Worm (Caenorhabditis elegans) whole organism, early embryonic: ENCODE results near the gene ZK896.4.

Experiments used
- B0310.2 ChIP-seq: sonication (generic microtip); optimal IDR thresholded peaks from 2 replicates; lab custom pipeline; 2016; ENCODE audit warnings: mild to moderate bottlenecking, missing genetic modification characterization, missing compliant biosample characterization
- aly-1 ChIP-seq: sonication (generic microtip); optimal IDR thresholded peaks from 2 replicates; lab custom pipeline; 2016; ENCODE audit warnings: missing genetic modification characterization, missing compliant biosample characterization
- ama-1 ChIP-seq: fragments of 150-350 bp; optimal IDR thresholded peaks from 2 replicates; lab custom pipeline; 2014
- ceh-36 ChIP-seq: sonication (generic microtip); optimal IDR thresholded peaks from 2 replicates; lab custom pipeline; 2016; ENCODE audit warnings: missing genetic modification characterization, inconsistent platforms, missing compliant biosample characterization
- ets-7 ChIP-seq: sonication (generic microtip); optimal IDR thresholded peaks from 2 replicates; lab custom pipeline; 2016; ENCODE audit warnings: missing genotype, missing genetic modification characterization, missing compliant biosample characterization
- flt-1 ChIP-seq: fragments of 200-800 bp; sonication (Bioruptor generic); IDR thresholded peaks from 2 replicates; pipeline ENCODE4 v1.3.6; 2022; ENCODE audit warnings: missing genetic modification characterization, missing compliant biosample characterization
- hmbx-1 ChIP-seq: sonication (generic microtip); optimal IDR thresholded peaks from 2 replicates; lab custom pipeline; 2016; ENCODE audit warnings: mild to moderate bottlenecking, missing genetic modification characterization, missing compliant biosample characterization
- hmg-4 ChIP-seq: fragments of 200-800 bp; sonication (Bioruptor generic); optimal IDR thresholded peaks from 2 replicates; lab custom pipeline; 2018; ENCODE audit warnings: mild to moderate bottlenecking, missing genetic modification characterization, missing compliant biosample characterization
- hnd-1 ChIP-seq: sonication (generic microtip); optimal IDR thresholded peaks from 2 replicates; lab custom pipeline; 2016; ENCODE audit warnings: missing genetic modification characterization, missing compliant biosample characterization
- pes-1 ChIP-seq: fragments of 200-800 bp; sonication (Bioruptor generic); IDR thresholded peaks from 2 replicates; pipeline ENCODE4 v1.3.6; 2022; ENCODE audit warnings: missing genetic modification reagents, missing genetic modification characterization, missing compliant biosample characterization
- scrt-1 ChIP-seq: fragments of 200-800 bp; sonication (Bioruptor generic); IDR thresholded peaks from 2 replicates; pipeline ENCODE4 v1.3.6; 2022; ENCODE audit warnings: missing genetic modification characterization, missing compliant biosample characterization
- sea-1 ChIP-seq: fragments of 200-800 bp; sonication (Bioruptor generic); conservative IDR thresholded peaks from 2 replicates; pipeline ENCODE4 v1.3.6; 2022; ENCODE audit warnings: missing genetic modification characterization, missing compliant biosample characterization
- tbx-11 ChIP-seq: fragments of 200-800 bp; sonication (Bioruptor generic); IDR thresholded peaks from 2 replicates; pipeline ENCODE4 v1.3.6; 2022; ENCODE audit warnings: missing genetic modification characterization, missing compliant biosample characterization
- tbx-37 ChIP-seq: fragments of 200-800 bp; sonication (Bioruptor generic); conservative IDR thresholded peaks from 2 replicates; pipeline ENCODE4 v1.3.6; 2022; ENCODE audit warnings: missing genetic modification reagents, missing genetic modification characterization, missing compliant biosample characterization

- TF ChIP-seq ets-7 (tag; lab: Kevin White, UChicago), result no peak
- no peak for TF ChIP-seq tbx-11 (GFP tag; lab: Robert Waterston, UW)
- TF ChIP-seq aly-1 (tag; lab: Kevin White, UChicago), result no peak
- TF ChIP-seq pes-1 (GFP tag; lab: Robert Waterston, UW), result no peak
- TF ChIP-seq ama-1 (lab: Kevin White, UChicago), result no peak
- TF ChIP-seq sea-1 (GFP tag; lab: Robert Waterston, UW), result no peak
- TF ChIP-seq hmbx-1 (tag; lab: Kevin White, UChicago), result no peak
- no peak for TF ChIP-seq flt-1
- no peak for TF ChIP-seq hnd-1
- no peak for TF ChIP-seq B0310.2 (tag; lab: Kevin White, UChicago)
- no peak for TF ChIP-seq hmg-4 (GFP tag; lab: Kevin White, UChicago)
- no peak for TF ChIP-seq scrt-1
- TF ChIP-seq ceh-36 (tag; lab: Kevin White, UChicago), result no peak
- no peak for TF ChIP-seq tbx-37 (GFP tag; lab: Robert Waterston, UW)
Measured at ce11 chrIV:12876558-12876957, 6.5 kb downstream of the ZK896.4 start.
